Worm (Caenorhabditis elegans) whole organism, late embryonic: Measurements from ENCODE around the gene T01G5.6.

Source experiments
- C38D4.7 ChIP-seq: fragments of 200-800 bp; sonication (Bioruptor generic); optimal IDR thresholded peaks from 2 replicates; lab custom pipeline; 2018; ENCODE audit warnings: mild to moderate bottlenecking, missing genetic modification characterization, moderate library complexity, missing compliant biosample characterization
- F13H6.1 ChIP-seq: sonication (generic microtip); optimal IDR thresholded peaks from 2 replicates; lab custom pipeline; 2016; ENCODE audit warnings: missing genetic modification characterization, missing compliant biosample characterization
- K02D7.2 ChIP-seq: sonication (generic microtip); optimal IDR thresholded peaks from 2 replicates; lab custom pipeline; 2017; ENCODE audit warnings: mild to moderate bottlenecking, missing genetic modification characterization, missing compliant biosample characterization
- K09A11.1 ChIP-seq: sonication (generic microtip); optimal IDR thresholded peaks from 2 replicates; lab custom pipeline; 2017; ENCODE audit warnings: antibody characterized with exemption, mild to moderate bottlenecking, missing genetic modification characterization, missing compliant biosample characterization; ENCODE audit not compliant: insufficient read depth
- T23F11.4 ChIP-seq: fragments of 200-800 bp; sonication (Bioruptor generic); optimal IDR thresholded peaks from 2 replicates; lab custom pipeline; 2018; ENCODE audit warnings: mild to moderate bottlenecking, missing genetic modification characterization, missing compliant biosample characterization
- Y22D7AL.16 ChIP-seq: sonication (generic microtip); optimal IDR thresholded peaks from 2 replicates; lab custom pipeline; 2016; ENCODE audit warnings: missing genetic modification characterization, missing compliant biosample characterization
- ceh-19 ChIP-seq: fragments of 200-800 bp; sonication (Bioruptor generic); optimal IDR thresholded peaks from 2 replicates; lab custom pipeline; 2018; ENCODE audit warnings: mild to moderate bottlenecking, missing genetic modification characterization, missing compliant biosample characterization
- ceh-22 ChIP-seq: sonication (generic microtip); optimal IDR thresholded peaks from 2 replicates; lab custom pipeline; 2017; ENCODE audit warnings: missing biosample characterization, missing genetic modification characterization
- ceh-24 ChIP-seq: sonication (generic microtip); optimal IDR thresholded peaks from 2 replicates; lab custom pipeline; 2016; ENCODE audit warnings: mild to moderate bottlenecking, missing genetic modification characterization, missing compliant biosample characterization
- ceh-30 ChIP-seq: fragments of 150-350 bp; optimal IDR thresholded peaks from 2 replicates; lab custom pipeline; 2014; ENCODE audit warnings: missing biosample characterization, missing genetic modification characterization
- ceh-34 ChIP-seq: sonication (generic microtip); optimal IDR thresholded peaks from 2 replicates; lab custom pipeline; 2016; ENCODE audit warnings: mild to moderate bottlenecking, missing genetic modification characterization, missing compliant biosample characterization
- ceh-9 ChIP-seq: sonication (generic microtip); optimal IDR thresholded peaks from 2 replicates; lab custom pipeline; 2016; ENCODE audit warnings: mild to moderate bottlenecking, missing genetic modification characterization, inconsistent platforms, missing compliant biosample characterization
- dve-1 ChIP-seq: sonication (generic microtip); optimal IDR thresholded peaks from 2 replicates; lab custom pipeline; 2017; ENCODE audit warnings: antibody characterized with exemption, mild to moderate bottlenecking, missing genetic modification characterization, missing compliant biosample characterization
- elt-2 ChIP-seq: sonication (generic microtip); optimal IDR thresholded peaks from 2 replicates; lab custom pipeline; 2016; ENCODE audit warnings: missing genetic modification reagents, missing genetic modification characterization, missing compliant biosample characterization
- fkh-10 ChIP-seq: fragments of 150-350 bp; optimal IDR thresholded peaks from 2 replicates; lab custom pipeline; 2014; ENCODE audit warnings: missing biosample characterization, missing genetic modification reagents, missing genetic modification characterization
- hlh-13 ChIP-seq: fragments of 200-800 bp; sonication (Bioruptor generic); optimal IDR thresholded peaks from 2 replicates; lab custom pipeline; 2018; ENCODE audit warnings: mild to moderate bottlenecking, missing genetic modification characterization, missing compliant biosample characterization
- hlh-6 ChIP-seq: sonication (generic microtip); optimal IDR thresholded peaks from 2 replicates; lab custom pipeline; 2016; ENCODE audit warnings: missing genotype, missing genetic modification characterization, missing compliant biosample characterization
- lim-6 ChIP-seq: sonication (generic microtip); optimal IDR thresholded peaks from 2 replicates; lab custom pipeline; 2016; ENCODE audit warnings: missing genetic modification characterization, missing compliant biosample characterization
- nfya-1 ChIP-seq: sonication (generic microtip); optimal IDR thresholded peaks from 2 replicates; lab custom pipeline; 2017; ENCODE audit warnings: missing genetic modification characterization, mild to moderate bottlenecking, missing compliant biosample characterization, antibody characterized with exemption, moderate library complexity
- nhr-11 ChIP-seq: fragments of 150-350 bp; optimal IDR thresholded peaks from 2 replicates; lab custom pipeline; 2014; ENCODE audit warnings: missing biosample characterization, missing genetic modification characterization
- npax-4 ChIP-seq: sonication (generic microtip); optimal IDR thresholded peaks from 2 replicates; lab custom pipeline; 2016; ENCODE audit warnings: missing genetic modification characterization, missing compliant biosample characterization
- odd-2 ChIP-seq: sonication (generic microtip); optimal IDR thresholded peaks from 2 replicates; lab custom pipeline; 2017; ENCODE audit warnings: antibody characterized with exemption, mild to moderate bottlenecking, missing genetic modification characterization, missing compliant biosample characterization
- pat-9 ChIP-seq: fragments of 200-800 bp; sonication (Bioruptor generic); optimal IDR thresholded peaks from 2 replicates; lab custom pipeline; 2018; ENCODE audit warnings: mild to moderate bottlenecking, missing genetic modification characterization, moderate library complexity, missing compliant biosample characterization
- pax-1 ChIP-seq: fragments of 150-350 bp; optimal IDR thresholded peaks from 2 replicates; lab custom pipeline; 2014; ENCODE audit warnings: missing biosample characterization, missing genetic modification characterization
- pqm-1 ChIP-seq: sonication (generic microtip); optimal IDR thresholded peaks from 2 replicates; lab custom pipeline; 2016; ENCODE audit warnings: missing genetic modification characterization, missing compliant biosample characterization
- pros-1 ChIP-seq: fragments of 150-350 bp; optimal IDR thresholded peaks from 2 replicates; lab custom pipeline; 2014; ENCODE audit warnings: missing biosample characterization, missing genetic modification reagents, missing genetic modification characterization
- ref-2 ChIP-seq: sonication (generic microtip); optimal IDR thresholded peaks from 2 replicates; lab custom pipeline; 2016; ENCODE audit warnings: missing genetic modification characterization, missing compliant biosample characterization
- tbx-2 ChIP-seq: sonication (generic microtip); optimal IDR thresholded peaks from 2 replicates; lab custom pipeline; 2016; ENCODE audit warnings: missing genetic modification characterization, missing compliant biosample characterization
- unc-3 ChIP-seq, 2 experiments: fragments of 200-800 bp in 1 of 2; sonication (Bioruptor generic) in 1 of 2; sonication (generic microtip) in 1 of 2; conservative IDR thresholded peaks in 1 of 2; optimal IDR thresholded peaks in 1 of 2; 2 replicates each; pipeline versions ENCODE4 v1.3.6 to Lab custom; 2016 to 2022; ENCODE audit warnings: missing compliant biosample characterization in 2 of 2, missing genetic modification characterization in 2 of 2, missing genetic modification reagents in 1 of 2
- unc-42 ChIP-seq: sonication (generic microtip); optimal IDR thresholded peaks from 2 replicates; lab custom pipeline; 2016; ENCODE audit warnings: missing genotype, missing genetic modification characterization, missing compliant biosample characterization
- unc-55 ChIP-seq: sonication (generic microtip); optimal IDR thresholded peaks from 2 replicates; lab custom pipeline; 2017; ENCODE audit warnings: missing biosample characterization, missing genetic modification reagents, missing genetic modification characterization
- unc-86 ChIP-seq: sonication (generic microtip); optimal IDR thresholded peaks from 2 replicates; lab custom pipeline; 2016; ENCODE audit warnings: missing genetic modification characterization, missing compliant biosample characterization
- zip-5 ChIP-seq: sonication (generic microtip); optimal IDR thresholded peaks from 2 replicates; lab custom pipeline; 2016; ENCODE audit warnings: missing genetic modification characterization, missing compliant biosample characterization
- ztf-16 ChIP-seq: sonication (generic microtip); optimal IDR thresholded peaks from 2 replicates; lab custom pipeline; 2017; ENCODE audit warnings: missing genetic modification characterization, missing compliant biosample characterization

T01G5.6 gene

DNA sequence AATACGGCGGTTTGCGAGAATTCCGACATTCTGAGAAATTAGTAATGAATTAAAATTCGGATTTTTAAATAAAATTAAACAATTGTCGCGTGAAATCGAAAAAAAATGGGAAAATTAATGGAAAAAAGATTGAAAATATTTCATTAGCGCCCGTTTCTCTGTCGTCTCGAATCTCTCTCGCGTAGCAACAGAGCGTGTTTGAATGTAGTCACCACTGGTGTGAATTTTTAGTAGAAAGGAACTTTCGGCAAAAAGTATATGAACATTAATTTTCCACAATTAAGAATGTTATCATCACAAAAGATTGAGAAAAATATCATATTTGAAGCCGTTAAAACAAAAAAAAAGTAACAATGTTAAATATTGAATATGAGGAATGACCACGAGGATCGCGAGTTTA is 22.9 kb upstream of the T01G5.6 start, which contains the start of gene aipl-1 (continued):
- no peak for TF ChIP-seq hlh-13 (GFP tag; lab: Kevin White, UChicago)
- no peak for TF ChIP-seq ref-2 (tag; lab: Kevin White, UChicago)
- TF ChIP-seq pax-1 (tag; lab: Kevin White, UChicago) = no peak
- TF ChIP-seq nhr-11 (tag; lab: Kevin White, UChicago) = no peak
- peak; percentile 88 for TF ChIP-seq unc-42 (tag; lab: Kevin White, UChicago)
- TF ChIP-seq elt-2 (tag; lab: Kevin White, UChicago) = peak; percentile 20
- no peak for TF ChIP-seq ceh-9 (tag; lab: Kevin White, UChicago)
- no peak for TF ChIP-seq ceh-30
- TF ChIP-seq ceh-19 (GFP tag; lab: Kevin White, UChicago) = no peak
- no peak for TF ChIP-seq ztf-16
- TF ChIP-seq npax-4 (tag; lab: Kevin White, UChicago) = no peak
- TF ChIP-seq ceh-34 (tag; lab: Kevin White, UChicago) = peak; percentile 10
- peak; percentile 7 for TF ChIP-seq unc-55 (GFP tag; lab: Kevin White, UChicago)
- no peak for TF ChIP-seq K09A11.1 (tag; lab: Kevin White, UChicago)
- TF ChIP-seq pros-1 = no peak
- TF ChIP-seq lim-6 (tag; lab: Kevin White, UChicago) = peak; percentile 8
- no peak for TF ChIP-seq K02D7.2
- TF ChIP-seq odd-2 (tag; lab: Kevin White, UChicago) = no peak
- TF ChIP-seq ceh-22 = no peak
- no peak for TF ChIP-seq pat-9 (tag; lab: Kevin White, UChicago)

DNA sequence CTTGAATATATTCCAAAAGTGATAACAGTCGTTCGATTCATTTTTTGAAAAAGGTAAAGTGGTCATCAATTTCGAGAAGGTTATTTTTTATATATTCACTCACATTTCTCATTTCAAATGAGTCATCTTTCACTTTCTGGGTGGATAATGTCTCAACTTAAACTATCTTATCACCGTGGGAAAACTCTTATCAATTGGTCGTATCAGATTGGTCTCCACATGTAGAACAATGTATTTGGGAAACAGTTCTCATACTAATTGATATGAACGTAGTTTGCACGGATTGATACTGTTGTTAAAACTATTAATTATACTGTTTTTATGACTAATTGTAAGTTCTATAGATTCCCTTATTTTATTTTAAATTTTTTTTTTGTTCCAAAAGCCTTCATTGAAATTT is 19.9 kb upstream of the T01G5.6 start:
- TF ChIP-seq F13H6.1 (tag; lab: Kevin White, UChicago) (no peak), elt-2 (tag; lab: Kevin White, UChicago) (peak; percentile 92)

DNA sequence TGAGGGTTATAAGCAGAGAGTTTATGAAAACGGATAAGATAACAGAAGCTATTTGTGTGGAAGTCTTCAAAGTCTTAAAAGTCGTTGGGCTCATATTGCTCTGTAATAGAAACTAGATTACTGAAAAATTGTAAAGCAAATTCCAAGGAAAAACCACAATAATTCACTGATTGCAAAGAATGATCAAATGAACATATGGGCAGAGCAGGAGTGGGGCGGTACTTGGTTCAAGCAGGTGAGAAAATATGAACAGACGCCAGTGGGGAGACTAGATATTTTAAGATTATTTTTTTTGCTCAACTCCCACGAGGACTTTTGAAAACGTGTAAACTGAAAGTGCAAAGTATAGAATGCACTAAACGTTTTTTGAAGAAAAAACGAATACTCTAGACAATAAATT is 18.5 kb upstream of the T01G5.6 start, which contains the start of gene str-171:
TSS of gene str-171 (minus strand) at position 101 of the 400 bp plus-strand sequence.
- TF ChIP-seq unc-86 (tag; lab: Kevin White, UChicago) (no peak), hlh-6 (no peak), zip-5 (tag; lab: Kevin White, UChicago) (no peak), ztf-16 (no peak), T23F11.4 (GFP tag; lab: Kevin White, UChicago) (no peak), dve-1 (tag; lab: Kevin White, UChicago) (no peak), pqm-1 (tag; lab: Kevin White, UChicago) (no peak)

DNA sequence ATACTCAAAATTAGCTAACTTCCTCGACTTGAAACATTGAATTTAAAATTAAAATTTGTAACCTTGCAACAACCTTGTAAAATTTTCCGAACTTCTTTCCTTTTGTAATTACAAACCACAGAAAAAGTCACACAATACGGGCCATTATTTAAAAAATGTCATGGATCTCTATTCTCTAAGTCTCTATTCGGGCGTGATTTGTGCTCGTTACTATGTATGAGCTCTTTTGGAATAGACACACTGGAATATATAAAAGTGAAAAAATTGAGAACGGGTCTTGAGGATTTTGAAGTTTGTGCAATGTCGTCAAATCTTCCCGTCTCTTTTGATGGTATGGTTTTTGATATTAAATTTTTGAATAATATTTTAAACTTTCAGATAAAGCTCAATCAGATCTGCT is 14.1 kb upstream of the T01G5.6 start, which contains the start of gene srr-7:
TSS of gene srr-7 (plus strand) at position 301 of the 400 bp plus-strand sequence.
- no peak for TF ChIP-seq tbx-2 (tag; lab: Kevin White, UChicago)
- TF ChIP-seq fkh-10 (GFP tag; lab: Kevin White, UChicago) = no peak
- TF ChIP-seq ceh-34 (tag; lab: Kevin White, UChicago) = no peak
- TF ChIP-seq C38D4.7 (GFP tag; lab: Kevin White, UChicago) = no peak
- TF ChIP-seq ceh-19 (GFP tag; lab: Kevin White, UChicago) = no peak
- TF ChIP-seq ceh-24 (tag; lab: Kevin White, UChicago) = no peak
- no peak for TF ChIP-seq nfya-1 (tag; lab: Kevin White, UChicago)
- no peak for TF ChIP-seq pros-1
- no peak for TF ChIP-seq nhr-11 (tag; lab: Kevin White, UChicago)
- no peak for TF ChIP-seq Y22D7AL.16
- TF ChIP-seq unc-3 (GFP tag; conservative IDR thresholded peaks at IDR 0.05; lab: Robert Waterston, UW) = no peak
- TF ChIP-seq unc-3 (tag; optimal IDR thresholded peaks at IDR 0.05; lab: Kevin White, UChicago) = no peak
- no peak for TF ChIP-seq unc-86 (tag; lab: Kevin White, UChicago)
- no peak for TF ChIP-seq ceh-30
- TF ChIP-seq dve-1 (tag; lab: Kevin White, UChicago) = no peak
